Worm (Caenorhabditis elegans) whole organism, late embryonic: ENCODE data around the gene mec-1.

Source experiments
- C38D4.7 ChIP-seq: fragments of 200-800 bp; sonication (Bioruptor generic); optimal IDR thresholded peaks from 2 replicates; lab custom pipeline; 2018; ENCODE audit warnings: mild to moderate bottlenecking, missing genetic modification characterization, moderate library complexity, missing compliant biosample characterization
- K09A11.1 ChIP-seq: sonication (generic microtip); optimal IDR thresholded peaks from 2 replicates; lab custom pipeline; 2017; ENCODE audit warnings: antibody characterized with exemption, mild to moderate bottlenecking, missing genetic modification characterization, missing compliant biosample characterization; ENCODE audit not compliant: insufficient read depth
- T23F11.4 ChIP-seq: fragments of 200-800 bp; sonication (Bioruptor generic); optimal IDR thresholded peaks from 2 replicates; lab custom pipeline; 2018; ENCODE audit warnings: mild to moderate bottlenecking, missing genetic modification characterization, missing compliant biosample characterization
- ahr-1 ChIP-seq: sonication (generic microtip); optimal IDR thresholded peaks from 2 replicates; lab custom pipeline; 2016; ENCODE audit warnings: missing genetic modification characterization, missing compliant biosample characterization
- ceh-14 ChIP-seq: sonication (generic microtip); optimal IDR thresholded peaks from 2 replicates; lab custom pipeline; 2016; ENCODE audit warnings: missing genotype, missing genetic modification characterization, missing compliant biosample characterization
- ceh-2 ChIP-seq: sonication (generic microtip); optimal IDR thresholded peaks from 2 replicates; lab custom pipeline; 2016; ENCODE audit warnings: missing genotype, missing genetic modification characterization, missing compliant biosample characterization
- ceh-22 ChIP-seq: sonication (generic microtip); optimal IDR thresholded peaks from 2 replicates; lab custom pipeline; 2017; ENCODE audit warnings: missing biosample characterization, missing genetic modification characterization
- ceh-45 ChIP-seq: fragments of 200-800 bp; sonication (Bioruptor generic); IDR thresholded peaks from 2 replicates; pipeline ENCODE4 v1.3.6; 2022; ENCODE audit warnings: missing genetic modification reagents, missing genetic modification characterization, missing compliant biosample characterization
- ceh-48 ChIP-seq: sonication (generic microtip); optimal IDR thresholded peaks from 2 replicates; lab custom pipeline; 2016; ENCODE audit warnings: missing genetic modification characterization, inconsistent platforms, missing compliant biosample characterization
- ceh-6 ChIP-seq: fragments of 200-800 bp; sonication (Bioruptor generic); optimal IDR thresholded peaks from 2 replicates; lab custom pipeline; 2018; ENCODE audit warnings: mild to moderate bottlenecking, missing genetic modification characterization, missing compliant biosample characterization
- che-1 ChIP-seq: sonication (generic microtip); optimal IDR thresholded peaks from 2 replicates; lab custom pipeline; 2016; ENCODE audit warnings: mild to moderate bottlenecking, missing genetic modification characterization, missing compliant biosample characterization
- dmd-4 ChIP-seq: sonication (generic microtip); optimal IDR thresholded peaks from 2 replicates; lab custom pipeline; 2016; ENCODE audit warnings: borderline replicate concordance, missing genetic modification characterization, missing compliant biosample characterization
- dve-1 ChIP-seq: sonication (generic microtip); optimal IDR thresholded peaks from 2 replicates; lab custom pipeline; 2017; ENCODE audit warnings: antibody characterized with exemption, mild to moderate bottlenecking, missing genetic modification characterization, missing compliant biosample characterization
- elt-2 ChIP-seq: sonication (generic microtip); optimal IDR thresholded peaks from 2 replicates; lab custom pipeline; 2016; ENCODE audit warnings: missing genetic modification reagents, missing genetic modification characterization, missing compliant biosample characterization
- elt-4 ChIP-seq: sonication (generic microtip); optimal IDR thresholded peaks from 2 replicates; lab custom pipeline; 2016; ENCODE audit warnings: missing genetic modification characterization, missing compliant biosample characterization
- ets-4 ChIP-seq: sonication (generic microtip); optimal IDR thresholded peaks from 2 replicates; lab custom pipeline; 2016; ENCODE audit warnings: missing genetic modification characterization, missing compliant biosample characterization
- eyg-1 ChIP-seq: sonication (generic microtip); optimal IDR thresholded peaks from 2 replicates; lab custom pipeline; 2016; ENCODE audit warnings: missing genotype, missing genetic modification characterization, missing compliant biosample characterization
- fax-1 ChIP-seq: sonication (generic microtip); optimal IDR thresholded peaks from 2 replicates; lab custom pipeline; 2016; ENCODE audit warnings: missing genotype, missing genetic modification characterization, missing compliant biosample characterization
- hlh-15 ChIP-seq: sonication (generic microtip); optimal IDR thresholded peaks from 2 replicates; lab custom pipeline; 2016; ENCODE audit warnings: missing genetic modification characterization, missing compliant biosample characterization
- hlh-30 ChIP-seq: sonication (generic microtip); optimal IDR thresholded peaks from 2 replicates; lab custom pipeline; 2017; ENCODE audit warnings: antibody characterized with exemption, missing genetic modification characterization, missing compliant biosample characterization; ENCODE audit not compliant: insufficient read depth
- hlh-6 ChIP-seq: sonication (generic microtip); optimal IDR thresholded peaks from 2 replicates; lab custom pipeline; 2016; ENCODE audit warnings: missing genotype, missing genetic modification characterization, missing compliant biosample characterization
- hlh-8 ChIP-seq: sonication (generic microtip); optimal IDR thresholded peaks from 2 replicates; lab custom pipeline; 2016; ENCODE audit warnings: missing genotype, missing genetic modification characterization, missing compliant biosample characterization
- lim-6 ChIP-seq: sonication (generic microtip); optimal IDR thresholded peaks from 2 replicates; lab custom pipeline; 2016; ENCODE audit warnings: missing genetic modification characterization, missing compliant biosample characterization
- mec-3 ChIP-seq: sonication (generic microtip); optimal IDR thresholded peaks from 2 replicates; lab custom pipeline; 2016; ENCODE audit warnings: borderline replicate concordance, missing genetic modification characterization, missing compliant biosample characterization
- nhr-232 ChIP-seq: sonication (generic microtip); optimal IDR thresholded peaks from 2 replicates; lab custom pipeline; 2016; ENCODE audit warnings: missing genetic modification characterization, missing compliant biosample characterization
- pag-3 ChIP-seq: sonication (generic microtip); optimal IDR thresholded peaks from 2 replicates; lab custom pipeline; 2016; ENCODE audit warnings: missing compliant biosample characterization, missing genetic modification characterization, borderline replicate concordance
- pat-9 ChIP-seq: fragments of 200-800 bp; sonication (Bioruptor generic); optimal IDR thresholded peaks from 2 replicates; lab custom pipeline; 2018; ENCODE audit warnings: mild to moderate bottlenecking, missing genetic modification characterization, moderate library complexity, missing compliant biosample characterization
- pax-1 ChIP-seq: fragments of 150-350 bp; optimal IDR thresholded peaks from 2 replicates; lab custom pipeline; 2014; ENCODE audit warnings: missing biosample characterization, missing genetic modification characterization
- pha-4 ChIP-seq: fragments of 150-350 bp; optimal IDR thresholded peaks from 2 replicates; lab custom pipeline; 2018; ENCODE audit warnings: missing biosample characterization, missing genetic modification reagents, missing genetic modification characterization
- pqm-1 ChIP-seq: sonication (generic microtip); optimal IDR thresholded peaks from 2 replicates; lab custom pipeline; 2016; ENCODE audit warnings: missing genetic modification characterization, missing compliant biosample characterization
- pros-1 ChIP-seq: fragments of 150-350 bp; optimal IDR thresholded peaks from 2 replicates; lab custom pipeline; 2014; ENCODE audit warnings: missing biosample characterization, missing genetic modification reagents, missing genetic modification characterization
- ref-2 ChIP-seq: sonication (generic microtip); optimal IDR thresholded peaks from 2 replicates; lab custom pipeline; 2016; ENCODE audit warnings: missing genetic modification characterization, missing compliant biosample characterization
- rnt-1 ChIP-seq: sonication (generic microtip); optimal IDR thresholded peaks from 2 replicates; lab custom pipeline; 2016; ENCODE audit warnings: missing genetic modification characterization, missing compliant biosample characterization
- sdc-2 ChIP-seq: sonication (generic microtip); optimal IDR thresholded peaks from 2 replicates; lab custom pipeline; 2016; ENCODE audit warnings: missing genotype, missing genetic modification characterization, missing compliant biosample characterization
- tbx-7 ChIP-seq: sonication (generic microtip); optimal IDR thresholded peaks from 2 replicates; lab custom pipeline; 2016; ENCODE audit warnings: missing genotype, missing genetic modification characterization, missing compliant biosample characterization
- ttx-3 ChIP-seq: sonication (generic microtip); optimal IDR thresholded peaks from 2 replicates; lab custom pipeline; 2016; ENCODE audit warnings: missing genetic modification reagents, missing genetic modification characterization, missing compliant biosample characterization
- zip-5 ChIP-seq: sonication (generic microtip); optimal IDR thresholded peaks from 2 replicates; lab custom pipeline; 2016; ENCODE audit warnings: missing genetic modification characterization, missing compliant biosample characterization

Gene mec-1

ce11 chrV:6956237-6956636 lies at the start of gene mec-1:
mec-1 (plus strand) TSS chrV:6956537.
- no peak for TF ChIP-seq eyg-1 (tag; lab: Kevin White, UChicago)
- no peak for TF ChIP-seq ahr-1
- TF ChIP-seq rnt-1 (tag; lab: Kevin White, UChicago) = no peak
- no peak for TF ChIP-seq pag-3 (tag; lab: Kevin White, UChicago)
- no peak for TF ChIP-seq ets-4 (tag; lab: Kevin White, UChicago)
- TF ChIP-seq ceh-6 (GFP tag; lab: Kevin White, UChicago) = no peak
- TF ChIP-seq pax-1 (tag; lab: Kevin White, UChicago) = no peak
- no peak for TF ChIP-seq ttx-3
- no peak for TF ChIP-seq mec-3 (tag; lab: Kevin White, UChicago)
- TF ChIP-seq ceh-14 (tag; lab: Kevin White, UChicago) = no peak
- no peak for TF ChIP-seq pqm-1 (tag; lab: Kevin White, UChicago)
- TF ChIP-seq ceh-2 (tag; lab: Kevin White, UChicago) = no peak

DNA sequence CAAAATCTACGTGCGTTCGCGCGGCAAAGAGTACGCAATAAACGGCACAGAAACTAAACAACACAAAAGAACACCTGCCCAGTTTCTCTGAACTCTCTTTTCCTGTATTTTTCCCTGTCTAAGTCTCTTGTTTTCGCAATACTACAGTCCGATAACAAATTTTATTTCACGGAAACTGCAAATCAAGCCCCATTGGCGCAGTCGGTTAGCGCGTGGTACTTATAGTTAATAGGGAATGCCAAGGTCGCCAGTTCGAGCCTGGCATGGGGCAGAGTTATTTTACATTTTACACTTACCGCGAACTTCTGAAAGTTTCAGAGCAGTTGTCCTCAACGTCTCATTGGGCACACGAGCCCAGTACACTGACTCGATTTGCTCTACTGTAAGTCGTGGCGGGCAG lies 39.1 kb upstream of the mec-1 start:
- no peak for TF ChIP-seq hlh-30 (tag; lab: Kevin White, UChicago)

DNA sequence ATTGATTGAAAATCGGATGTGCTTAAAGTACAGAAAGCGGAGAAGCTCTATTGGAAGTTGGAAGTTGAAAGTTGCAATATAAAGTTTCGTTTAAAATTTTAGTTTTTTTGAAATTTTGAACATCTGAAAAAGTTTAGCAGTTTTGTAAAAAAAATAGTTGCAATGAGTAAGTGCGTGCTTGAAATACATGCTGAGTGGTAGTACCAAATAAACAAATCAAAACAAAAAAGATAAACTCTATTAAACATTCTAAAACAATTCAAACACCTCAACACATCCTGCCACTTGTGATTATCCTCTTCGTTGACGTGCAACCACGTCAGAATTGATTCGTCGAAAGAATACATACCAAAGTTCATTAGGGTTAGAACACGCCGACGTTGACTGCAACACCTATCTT lies 37.1 kb upstream of the mec-1 start:
- TF ChIP-seq sdc-2 (tag; lab: Kevin White, UChicago) (no peak), tbx-7 (tag; lab: Kevin White, UChicago) (no peak), fax-1 (no peak), zip-5 (tag; lab: Kevin White, UChicago) (no peak), hlh-30 (tag; lab: Kevin White, UChicago) (no peak), ceh-2 (tag; lab: Kevin White, UChicago) (no peak), elt-2 (tag; lab: Kevin White, UChicago) (no peak), ceh-6 (GFP tag; lab: Kevin White, UChicago) (no peak), hlh-15 (no peak), dve-1 (tag; lab: Kevin White, UChicago) (no peak), K09A11.1 (tag; lab: Kevin White, UChicago) (no peak), mec-3 (tag; lab: Kevin White, UChicago) (no peak), pax-1 (tag; lab: Kevin White, UChicago) (no peak), lim-6 (tag; lab: Kevin White, UChicago) (no peak), pros-1 (tag; lab: Kevin White, UChicago) (no peak), ref-2 (tag; lab: Kevin White, UChicago) (no peak)
- TF ChIP-seq, all 69 proteins: peak for 0

DNA sequence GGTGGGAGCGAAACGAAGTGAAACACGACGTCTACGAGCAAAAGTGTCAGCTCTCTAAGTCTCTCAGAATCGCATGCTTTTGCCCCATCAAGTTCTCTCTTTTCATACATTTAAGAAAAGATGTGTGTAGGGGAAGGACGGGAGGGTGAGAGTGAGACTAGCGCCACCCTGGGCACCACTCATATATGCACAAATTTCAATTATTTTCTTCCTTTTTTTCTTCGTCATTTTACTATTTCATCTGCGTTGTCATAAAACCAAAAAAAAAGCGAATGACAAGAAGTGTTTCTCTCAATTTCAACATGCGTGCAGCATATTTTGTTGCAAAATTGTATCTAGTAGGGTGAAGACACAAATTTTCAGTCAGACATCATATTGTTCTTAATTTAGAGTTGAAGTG lies 29.7 kb upstream of the mec-1 start:
- TF ChIP-seq ceh-6 (GFP tag; lab: Kevin White, UChicago) = no peak
- TF ChIP-seq T23F11.4 = no peak
- no peak for TF ChIP-seq pat-9 (tag; lab: Kevin White, UChicago)
- TF ChIP-seq ceh-45 (GFP tag; lab: Robert Waterston, UW) = no peak
- no peak for TF ChIP-seq zip-5 (tag; lab: Kevin White, UChicago)
- no peak for TF ChIP-seq dmd-4 (tag; lab: Kevin White, UChicago)
- no peak for TF ChIP-seq pax-1 (tag; lab: Kevin White, UChicago)
- no peak for TF ChIP-seq nhr-232
- no peak for TF ChIP-seq che-1 (tag; lab: Kevin White, UChicago)
- TF ChIP-seq hlh-6 (tag; lab: Kevin White, UChicago) = no peak
- TF ChIP-seq sdc-2 (tag; lab: Kevin White, UChicago) = no peak

DNA sequence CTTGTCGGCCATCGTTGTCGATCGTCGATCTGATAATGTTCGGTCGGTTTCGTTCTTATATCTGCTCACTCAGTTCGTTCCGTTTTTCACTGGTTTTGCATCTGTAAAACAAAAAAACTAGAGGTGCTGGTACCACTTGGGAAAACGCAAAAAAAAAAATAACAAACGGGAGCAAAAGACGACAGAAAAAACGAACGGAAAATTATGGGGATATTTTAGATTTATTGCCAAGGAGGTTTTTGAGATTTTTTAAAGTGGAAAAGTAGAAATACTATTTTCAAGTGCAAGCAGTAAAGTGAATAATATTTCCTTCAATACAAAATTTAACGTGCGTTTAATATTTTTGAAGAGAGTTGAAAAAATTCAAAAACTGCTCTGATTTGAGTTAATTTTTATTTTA lies 27.4 kb upstream of the mec-1 start, which contains the start of gene unc-68:
Gene unc-68 (minus strand): TSS at position 101 of the 400 bp plus-strand sequence.
- no peak for TF ChIP-seq ceh-45 (GFP tag; lab: Robert Waterston, UW)
- no peak for TF ChIP-seq hlh-15
- no peak for TF ChIP-seq che-1 (tag; lab: Kevin White, UChicago)
- no peak for TF ChIP-seq ceh-22 (tag; lab: Kevin White, UChicago)
- TF ChIP-seq elt-4 (tag; lab: Kevin White, UChicago) = no peak
- TF ChIP-seq hlh-8 (tag; lab: Kevin White, UChicago) = no peak
- no peak for TF ChIP-seq C38D4.7 (GFP tag; lab: Kevin White, UChicago)
- TF ChIP-seq hlh-6 (tag; lab: Kevin White, UChicago) = no peak
- no peak for TF ChIP-seq ceh-2 (tag; lab: Kevin White, UChicago)
- TF ChIP-seq ceh-48 (tag; lab: Kevin White, UChicago) = no peak
- no peak for TF ChIP-seq pha-4 (tag; lab: Kevin White, UChicago)
